Worm (Caenorhabditis elegans): ENCODE data around the gene sqv-8.

Gene sqv-8

DNA sequence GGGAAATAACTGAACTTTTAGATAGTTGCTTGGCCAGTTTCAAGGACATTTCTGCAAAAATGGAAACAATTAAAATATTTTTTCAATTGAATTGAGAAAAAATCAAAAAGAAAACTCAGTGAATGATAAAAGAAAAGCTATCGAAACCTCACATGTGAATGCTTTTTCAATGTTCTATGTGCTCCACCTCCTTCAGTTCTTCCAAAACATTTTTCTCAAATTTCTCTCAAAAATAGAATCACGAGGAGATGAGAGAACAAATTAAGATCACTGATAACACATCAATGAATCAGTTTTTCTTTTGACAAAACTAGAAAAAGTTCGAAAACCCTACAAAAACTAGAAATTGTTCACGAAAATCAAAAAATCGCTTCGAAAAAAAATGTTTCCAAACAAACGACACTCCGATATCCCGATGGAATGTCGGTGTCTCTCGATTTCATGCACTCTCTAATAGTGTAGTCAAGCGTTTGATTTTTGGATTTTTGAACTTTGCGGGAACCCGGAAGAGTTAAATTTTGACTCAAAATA lies 40.0 kb downstream of the sqv-8 start, which contains the start of gene ZK1320.9:
TSS of gene ZK1320.9 (minus strand) at position 51 of the 531 bp plus-strand sequence.
- TF ChIP-seq zag-1 (tag; optimal IDR thresholded peaks at IDR 0.05) (no peak), skn-1 (tag; optimal IDR thresholded peaks at IDR 0.05) (no peak), unc-62 (GFP tag; optimal IDR thresholded peaks at IDR 0.05) (no peak), nhr-76 (tag; optimal IDR thresholded peaks at IDR 0.05) (peak; percentile 59), unc-39 (tag; optimal IDR thresholded peaks at IDR 0.05) (no peak), ztf-4 (tag; optimal IDR thresholded peaks at IDR 0.05) (no peak), pha-4 (tag; optimal IDR thresholded peaks at IDR 0.05) (peak; percentile 33), lin-15B (tag; optimal IDR thresholded peaks at IDR 0.05) (peak; percentile 13), fkh-10 (GFP tag; optimal IDR thresholded peaks at IDR 0.05) (no peak), nhr-237 (tag; optimal IDR thresholded peaks at IDR 0.05) (no peak), nhr-25 (tag; optimal IDR thresholded peaks at IDR 0.05) (peak; percentile 18), elt-2 (tag; optimal IDR thresholded peaks at IDR 0.05) (peak; percentile 50)

DNA sequence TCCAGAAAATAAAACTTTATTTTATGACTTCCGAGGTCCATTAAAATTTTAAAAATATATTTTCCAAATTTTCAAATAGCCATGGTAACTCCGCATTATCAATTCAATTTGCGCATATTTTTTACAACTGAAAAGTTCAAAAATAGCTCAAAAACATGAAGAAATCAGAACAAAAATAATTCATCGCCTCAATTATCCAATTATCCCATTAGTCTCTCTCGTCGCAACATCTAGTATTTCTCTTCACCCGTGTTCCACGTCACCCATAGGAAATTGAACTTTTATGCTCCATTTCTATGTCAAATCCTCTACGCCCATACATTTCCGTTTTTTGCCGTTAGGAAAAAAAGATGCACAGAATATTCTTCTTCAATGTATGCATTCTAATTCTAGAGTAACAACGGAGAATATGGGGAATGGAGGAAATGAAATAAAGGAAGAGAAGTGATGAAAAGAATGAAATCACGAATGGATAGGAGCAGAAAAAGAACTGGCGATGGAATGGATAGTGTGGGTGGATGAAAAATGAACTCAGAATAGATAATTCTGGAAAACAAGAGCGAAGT lies 43.4 kb downstream of the sqv-8 start:
- TF ChIP-seq fkh-10 (GFP tag; optimal IDR thresholded peaks at IDR 0.05) (peak; percentile 96), nhr-25 (tag; optimal IDR thresholded peaks at IDR 0.05) (no peak), ceh-16 (tag; optimal IDR thresholded peaks at IDR 0.05) (no peak), nhr-28 (tag; optimal IDR thresholded peaks at IDR 0.05) (no peak), unc-39 (tag; optimal IDR thresholded peaks at IDR 0.05) (no peak), daf-12 (tag; optimal IDR thresholded peaks at IDR 0.05) (no peak), fos-1 (tag; optimal IDR thresholded peaks at IDR 0.05) (no peak)

DNA sequence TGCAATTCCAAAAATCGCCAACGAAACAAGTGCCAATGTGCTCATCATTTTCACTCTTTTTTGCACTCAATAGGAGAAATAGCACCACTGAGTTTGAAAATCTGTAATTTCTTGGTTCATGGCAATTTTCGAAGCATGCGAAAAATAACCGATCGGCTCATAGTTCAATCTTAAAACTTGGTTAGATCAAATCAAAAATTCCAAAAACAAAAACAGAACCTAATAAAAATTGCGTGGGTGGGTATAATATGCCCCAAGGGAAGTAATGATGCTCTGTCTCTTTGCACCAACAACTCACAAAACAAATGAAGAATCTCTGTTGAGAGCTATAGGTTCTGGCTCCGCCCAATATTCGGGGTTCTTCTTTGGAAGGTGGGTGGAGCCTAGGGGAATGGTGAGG lies 45.1 kb downstream of the sqv-8 start, which contains the start of gene nlp-11:
TSS of gene nlp-11 (minus strand) at position 101 of the 400 bp plus-strand sequence.
- TF ChIP-seq nhr-76 (tag; optimal IDR thresholded peaks at IDR 0.05) (no peak), aly-2 (tag; optimal IDR thresholded peaks at IDR 0.05) (no peak), skn-1 (tag; optimal IDR thresholded peaks at IDR 0.05) (no peak), lin-39 (tag; optimal IDR thresholded peaks at IDR 0.05) (no peak), fos-1 (tag; optimal IDR thresholded peaks at IDR 0.05) (no peak), pqm-1 (tag; optimal IDR thresholded peaks at IDR 0.05) (no peak), R02D3.7 (tag; optimal IDR thresholded peaks at IDR 0.05) (no peak), sea-2 (GFP tag; optimal IDR thresholded peaks at IDR 0.05) (no peak), tbx-2 (tag; optimal IDR thresholded peaks at IDR 0.05) (no peak), eor-1 (tag; optimal IDR thresholded peaks at IDR 0.05) (no peak), fkh-10 (GFP tag; optimal IDR thresholded peaks at IDR 0.05) (no peak), elt-3 (tag; optimal IDR thresholded peaks at IDR 0.05) (no peak), daf-12 (tag; optimal IDR thresholded peaks at IDR 0.05) (no peak), mdl-1 (tag; optimal IDR thresholded peaks at IDR 0.05) (no peak), jun-1 (tag; optimal IDR thresholded peaks at IDR 0.05) (no peak), ceh-9 (tag; optimal IDR thresholded peaks at IDR 0.05) (no peak)

DNA sequence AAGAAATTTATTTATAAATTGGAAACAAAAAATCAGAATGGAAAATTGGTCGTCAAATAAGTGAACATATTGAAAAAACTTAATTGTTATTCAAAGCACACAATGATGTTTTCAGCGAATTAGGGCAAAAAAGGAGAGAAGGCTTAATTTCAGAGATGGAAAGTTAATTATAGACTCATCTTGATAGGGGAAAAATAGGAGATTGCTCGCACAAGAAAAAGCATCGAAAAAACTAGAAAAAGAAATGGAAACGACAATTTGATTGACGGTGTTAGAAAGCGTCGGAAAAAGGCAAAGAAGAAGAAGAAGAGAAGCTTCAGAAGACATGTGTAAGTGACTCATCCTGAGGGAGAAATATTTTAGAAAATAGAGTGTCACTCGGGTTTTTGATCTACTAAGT lies 49.2 kb downstream of the sqv-8 start:
- peak; percentile 27 for TF ChIP-seq fkh-10 (GFP tag; optimal IDR thresholded peaks at IDR 0.05)
- TF ChIP-seq elt-1 (tag; optimal IDR thresholded peaks at IDR 0.05) = peak; percentile 86
- TF ChIP-seq nhr-11 (tag; optimal IDR thresholded peaks at IDR 0.05) = no peak
- TF ChIP-seq jun-1 (tag; optimal IDR thresholded peaks at IDR 0.05) = no peak

Measured in whole organism, L3 larva.